Fruit fly (Drosophila melanogaster) ovary, adult (tissue): ENCODE measurements around the gene CG32631.

Experiments used
- CG17801 ChIP-seq: fragments of 200-800 bp; optimal IDR thresholded peaks from 2 replicates; lab custom pipeline; 2019; ENCODE audit warnings: missing biosample characterization, mild to moderate bottlenecking, missing genetic modification characterization, moderate library complexity; ENCODE audit not compliant: partially characterized antibody

The CG32631 gene

dm6 chrX:13565490-13566156, 9.4 kb downstream of the CG32631 start:
- TF ChIP-seq CG17801 (GFP tag; lab: Kevin White, UChicago): no peak

- TF ChIP-seq CG17801 (GFP tag; lab: Kevin White, UChicago): peak; percentile 44
These were observed 11.9 kb downstream of the CG32631 start for dm6 chrX:13568127-13568526.

dm6 chrX:13568841-13569240, 12.6 kb downstream of the CG32631 start:
- peak; percentile 6 for TF ChIP-seq CG17801 (GFP tag; lab: Kevin White, UChicago)

- TF ChIP-seq CG17801 (GFP tag; lab: Kevin White, UChicago): no peak
These were observed 14.0 kb downstream of the CG32631 start for dm6 chrX:13570255-13570654.

dm6 chrX:13572382-13572781, 16.1 kb downstream of the CG32631 start:
- TF ChIP-seq CG17801 (GFP tag; lab: Kevin White, UChicago): peak; percentile 78

dm6 chrX:13579322-13579721, 23.1 kb downstream of the CG32631 start:
- TF ChIP-seq CG17801 (GFP tag; lab: Kevin White, UChicago): no peak

- no peak for TF ChIP-seq CG17801 (GFP tag; lab: Kevin White, UChicago)
These were observed 30.6 kb downstream of the CG32631 start for dm6 chrX:13586888-13587287.

- TF ChIP-seq CG17801 (GFP tag; lab: Kevin White, UChicago): no peak
These were observed 37.4 kb downstream of the CG32631 start for dm6 chrX:13593667-13594066.

dm6 chrX:13597753-13598152, 41.5 kb downstream of the CG32631 start:
- TF ChIP-seq CG17801 (GFP tag; lab: Kevin White, UChicago): no peak

- TF ChIP-seq CG17801 (GFP tag; lab: Kevin White, UChicago): no peak
These were observed 46.0 kb downstream of the CG32631 start, which contains the start of gene up for dm6 chrX:13602071-13602858. Gene up (minus strand): TSS chrX:13602578.

- no peak for TF ChIP-seq CG17801 (GFP tag; lab: Kevin White, UChicago)
These were observed 48.2 kb downstream of the CG32631 start for dm6 chrX:13604499-13604898.

dm6 chrX:13605381-13605780, 49.1 kb downstream of the CG32631 start, which contains the start of gene CG11178:
Gene CG11178 (plus strand): TSS chrX:13605681.
- TF ChIP-seq CG17801 (GFP tag; lab: Kevin White, UChicago): no peak

- peak; percentile 26 for TF ChIP-seq CG17801 (GFP tag; lab: Kevin White, UChicago)
These were observed 49.7 kb downstream of the CG32631 start for dm6 chrX:13605942-13606491.
